Fruit fly (Drosophila melanogaster) whole organism, prepupa: Measurements from ENCODE around the gene CG17249.

ENCODE experiments used
- CG10631 ChIP-seq: fragments of 200-800 bp; sonication (Bioruptor generic); optimal IDR thresholded peaks from 2 replicates; lab custom pipeline; 2016; ENCODE audit warnings: missing biosample characterization, missing genetic modification characterization
- CG10669 ChIP-seq: fragments of 200-800 bp; sonication (Bioruptor generic); optimal IDR thresholded peaks from 3 replicates; lab custom pipeline; 2018; ENCODE audit warnings: missing biosample characterization, mild to moderate bottlenecking, missing genetic modification characterization, moderate library complexity
- CG11294 ChIP-seq: fragments of 200-800 bp; sonication (Bioruptor generic); IDR thresholded peaks from 2 replicates; pipeline ENCODE4 v1.3.6; 2022; ENCODE audit warnings: missing biosample characterization, missing genetic modification characterization
- CG11902 ChIP-seq: fragments of 200-800 bp; sonication (Bioruptor generic); optimal IDR thresholded peaks from 3 replicates; lab custom pipeline; 2016; ENCODE audit warnings: missing biosample characterization, missing genetic modification characterization
- CG15336 ChIP-seq: fragments of 200-800 bp; sonication (Bioruptor generic); IDR thresholded peaks from 2 replicates; pipeline ENCODE4 v1.3.6; 2022; ENCODE audit warnings: missing biosample characterization, missing genetic modification characterization
- CG1621 ChIP-seq: fragments of 200-800 bp; sonication (Bioruptor generic); optimal IDR thresholded peaks from 3 replicates; lab custom pipeline; 2018; ENCODE audit warnings: missing biosample characterization, mild to moderate bottlenecking, missing genetic modification characterization
- CG3032 ChIP-seq: fragments of 200-800 bp; optimal IDR thresholded peaks from 2 replicates; lab custom pipeline; 2019; ENCODE audit warnings: missing biosample characterization, mild to moderate bottlenecking, missing genetic modification characterization, moderate library complexity
- CG31627 ChIP-seq: fragments of 200-800 bp; sonication (Bioruptor generic); optimal IDR thresholded peaks from 3 replicates; lab custom pipeline; 2016; ENCODE audit warnings: missing biosample characterization, missing genetic modification characterization
- CG32006 ChIP-seq: fragments of 200-800 bp; sonication (Bioruptor generic); optimal IDR thresholded peaks from 3 replicates; lab custom pipeline; 2017; ENCODE audit warnings: missing biosample characterization, mild to moderate bottlenecking, missing genetic modification characterization
- CG34406 ChIP-seq: fragments of 200-800 bp; sonication (Bioruptor generic); optimal IDR thresholded peaks from 3 replicates; lab custom pipeline; 2016; ENCODE audit warnings: missing biosample characterization, missing genetic modification characterization
- CG3919 ChIP-seq: fragments of 200-800 bp; sonication (Bioruptor generic); optimal IDR thresholded peaks from 3 replicates; lab custom pipeline; 2016; ENCODE audit warnings: missing biosample characterization, missing genetic modification characterization
- CG4318 ChIP-seq: fragments of 200-800 bp; sonication (Bioruptor generic); optimal IDR thresholded peaks from 3 replicates; lab custom pipeline; 2017; ENCODE audit warnings: missing biosample characterization, mild to moderate bottlenecking, missing genetic modification characterization
- CG6163 ChIP-seq: fragments of 200-800 bp; sonication (Bioruptor generic); IDR thresholded peaks from 3 replicates; pipeline ENCODE4 v1.3.6; 2022; ENCODE audit warnings: missing biosample characterization, missing genetic modification characterization
- CG6276 ChIP-seq: fragments of 200-800 bp; sonication (Bioruptor generic); optimal IDR thresholded peaks from 2 replicates; lab custom pipeline; 2017; ENCODE audit warnings: missing biosample characterization, mild to moderate bottlenecking, missing genetic modification characterization
- CG6808 ChIP-seq: fragments of 200-800 bp; sonication (Bioruptor generic); optimal IDR thresholded peaks from 3 replicates; lab custom pipeline; 2017; ENCODE audit warnings: missing biosample characterization, missing genetic modification characterization, mild to moderate bottlenecking, moderate library complexity, missing genetic modification reagents
- CG7368 ChIP-seq: fragments of 200-800 bp; sonication (Bioruptor generic); optimal IDR thresholded peaks from 3 replicates; lab custom pipeline; 2016; ENCODE audit warnings: missing biosample characterization, missing genetic modification characterization
- CG8119 ChIP-seq: fragments of 200-800 bp; sonication (Bioruptor generic); IDR thresholded peaks from 3 replicates; pipeline ENCODE4 v1.3.6; 2022; ENCODE audit warnings: missing biosample characterization, missing genetic modification characterization
- Eip75B ChIP-seq: fragments of 200-800 bp; sonication (Bioruptor generic); optimal IDR thresholded peaks from 3 replicates; lab custom pipeline; 2016; ENCODE audit warnings: missing biosample characterization, missing genetic modification characterization
- Eip78C ChIP-seq: fragments of 200-800 bp; sonication (Bioruptor generic); peaks from one replicate; lab custom pipeline; 2016; ENCODE audit warnings: missing biosample characterization, missing genetic modification characterization
- Eip93F ChIP-seq: fragments of 200-800 bp; sonication (Bioruptor generic); optimal IDR thresholded peaks from 2 replicates; lab custom pipeline; 2016; ENCODE audit warnings: missing biosample characterization, mild to moderate bottlenecking, missing genetic modification characterization
- Ets96B ChIP-seq: fragments of 200-800 bp; optimal IDR thresholded peaks from 2 replicates; lab custom pipeline; 2019; ENCODE audit warnings: missing biosample characterization, mild to moderate bottlenecking, missing genetic modification characterization, moderate library complexity
- Gug ChIP-seq: fragments of 200-800 bp; sonication (Bioruptor generic); IDR thresholded peaks from 2 replicates; pipeline ENCODE4 v1.3.6; 2022; ENCODE audit warnings: missing biosample characterization, missing genetic modification characterization
- Hr38 ChIP-seq: sonication (Bioruptor generic); optimal IDR thresholded peaks from 2 replicates; lab custom pipeline; 2016; ENCODE audit warnings: missing biosample characterization, missing genetic modification characterization
- Hr39 ChIP-seq: fragments of 200-800 bp; sonication (Bioruptor generic); optimal IDR thresholded peaks from 2 replicates; lab custom pipeline; 2016; ENCODE audit warnings: missing biosample characterization, missing genetic modification characterization
- Hr4 ChIP-seq: fragments of 200-800 bp; sonication (Bioruptor generic); optimal IDR thresholded peaks from 3 replicates; lab custom pipeline; 2016; ENCODE audit warnings: missing biosample characterization, missing genetic modification characterization
- Lpt ChIP-seq: fragments of 200-800 bp; sonication (Bioruptor generic); optimal IDR thresholded peaks from 3 replicates; lab custom pipeline; 2016; ENCODE audit warnings: missing biosample characterization, missing genetic modification characterization
- Met ChIP-seq: fragments of 200-800 bp; sonication (Bioruptor generic); optimal IDR thresholded peaks from 3 replicates; lab custom pipeline; 2016; ENCODE audit warnings: missing biosample characterization, missing genetic modification characterization
- OdsH ChIP-seq: fragments of 200-800 bp; sonication (Bioruptor generic); optimal IDR thresholded peaks from 3 replicates; lab custom pipeline; 2016; ENCODE audit warnings: missing biosample characterization, missing genetic modification characterization
- Smox ChIP-seq: fragments of 200-800 bp; sonication (Bioruptor generic); optimal IDR thresholded peaks from 3 replicates; lab custom pipeline; 2016; ENCODE audit warnings: missing biosample characterization, missing genetic modification characterization
- Sox102F ChIP-seq: fragments of 200-800 bp; sonication (Bioruptor generic); optimal IDR thresholded peaks from 2 replicates; lab custom pipeline; 2016; ENCODE audit warnings: missing biosample characterization, mild to moderate bottlenecking, missing genetic modification characterization
- Sox15 ChIP-seq: fragments of 200-800 bp; sonication (Bioruptor generic); optimal IDR thresholded peaks from 3 replicates; lab custom pipeline; 2016; ENCODE audit warnings: missing biosample characterization, missing genetic modification characterization
- achi ChIP-seq: fragments of 200-800 bp; sonication (Bioruptor generic); optimal IDR thresholded peaks from 3 replicates; lab custom pipeline; 2016; ENCODE audit warnings: missing biosample characterization, missing genetic modification characterization
- acj6 ChIP-seq: fragments of 200-800 bp; sonication (Bioruptor generic); optimal IDR thresholded peaks from 3 replicates; lab custom pipeline; 2016; ENCODE audit warnings: missing biosample characterization, missing genetic modification characterization
- cyc ChIP-seq: fragments of 200-800 bp; sonication (Bioruptor generic); optimal IDR thresholded peaks from 3 replicates; lab custom pipeline; 2016; ENCODE audit warnings: missing biosample characterization, missing genetic modification characterization
- dac ChIP-seq: fragments of 200-800 bp; sonication (Bioruptor generic); optimal IDR thresholded peaks from 2 replicates; lab custom pipeline; 2017; ENCODE audit warnings: missing biosample characterization, mild to moderate bottlenecking, missing genetic modification characterization
- dsx ChIP-seq: fragments of 200-800 bp; optimal IDR thresholded peaks from 3 replicates; lab custom pipeline; 2019; ENCODE audit warnings: missing biosample characterization, mild to moderate bottlenecking, missing genetic modification characterization, moderate library complexity; ENCODE audit not compliant: poor library complexity, severe bottlenecking
- eg ChIP-seq: fragments of 200-800 bp; sonication (Bioruptor generic); IDR thresholded peaks from 3 replicates; pipeline ENCODE4 v1.3.6; 2022; ENCODE audit warnings: missing biosample characterization, missing genetic modification characterization
- esn ChIP-seq: fragments of 200-800 bp; sonication (Bioruptor generic); optimal IDR thresholded peaks from 2 replicates; lab custom pipeline; 2016; ENCODE audit warnings: missing biosample characterization, mild to moderate bottlenecking, missing genetic modification characterization, moderate library complexity
- fd59A ChIP-seq: fragments of 200-800 bp; sonication (Bioruptor generic); optimal IDR thresholded peaks from 2 replicates; lab custom pipeline; 2017; ENCODE audit warnings: missing biosample characterization, mild to moderate bottlenecking, missing genetic modification characterization, missing genetic modification reagents
- fd85E ChIP-seq: fragments of 200-800 bp; sonication (Bioruptor generic); optimal IDR thresholded peaks from 3 replicates; lab custom pipeline; 2016; ENCODE audit warnings: missing biosample characterization, missing genetic modification characterization
- fkh ChIP-seq: fragments of 200-800 bp; sonication (Bioruptor generic); optimal IDR thresholded peaks from 3 replicates; lab custom pipeline; 2017; ENCODE audit warnings: missing biosample characterization, mild to moderate bottlenecking, missing genetic modification characterization, moderate library complexity
- pdm3 ChIP-seq: fragments of 200-800 bp; sonication (Bioruptor generic); optimal IDR thresholded peaks from 3 replicates; lab custom pipeline; 2016; ENCODE audit warnings: missing biosample characterization, missing genetic modification characterization
- salr ChIP-seq, 2 experiments: fragments of 200-800 bp; sonication (Bioruptor generic); optimal IDR thresholded peaks; 3 replicates each; lab custom pipeline; 2016 to 2018; ENCODE audit warnings: missing biosample characterization in 2 of 2, missing genetic modification characterization in 2 of 2, mild to moderate bottlenecking in 1 of 2
- spab ChIP-seq: fragments of 200-800 bp; sonication (Bioruptor generic); optimal IDR thresholded peaks from 2 replicates; lab custom pipeline; 2017; ENCODE audit warnings: missing biosample characterization, mild to moderate bottlenecking, missing genetic modification characterization, missing genetic modification reagents
- svp ChIP-seq: fragments of 200-800 bp; sonication (Bioruptor generic); peaks from one replicate; lab custom pipeline; 2016; ENCODE audit warnings: missing biosample characterization, missing genetic modification characterization
- topi ChIP-seq: fragments of 200-800 bp; sonication (Bioruptor generic); optimal IDR thresholded peaks from 3 replicates; lab custom pipeline; 2016; ENCODE audit warnings: missing biosample characterization, missing genetic modification characterization

CG17249 gene

dm6 chr3L:1690727-1691413, 43.6 kb upstream of the CG17249 start (continued):
- TF ChIP-seq Hr39 (peak; percentile 66), CG31627 (GFP tag; lab: Kevin White, UChicago) (peak; percentile 61), CG34406 (GFP tag; lab: Kevin White, UChicago) (peak; percentile 51), CG10669 (peak; percentile 81), CG32006 (peak; percentile 81), dsx (GFP tag; lab: Kevin White, UChicago) (peak; percentile 75), CG15336 (GFP tag; lab: Robert Waterston, UW) (peak; percentile 75), CG7368 (GFP tag; lab: Kevin White, UChicago) (peak; percentile 72), Hr38 (no peak), Eip93F (GFP tag; lab: Kevin White, UChicago) (no peak), Sox102F (peak; percentile 27), dac (GFP tag; lab: Kevin White, UChicago) (peak; percentile 18), CG11294 (GFP tag; lab: Robert Waterston, UW) (peak; percentile 45; the same call in 1 of the 2 replicates), Smox (GFP tag; lab: Kevin White, UChicago) (peak; percentile 44), CG8119 (GFP tag; lab: Robert Waterston, UW) (peak; percentile 75), CG10631 (GFP tag; lab: Kevin White, UChicago) (peak; percentile 77), acj6 (GFP tag; lab: Kevin White, UChicago) (peak; percentile 78)

- TF ChIP-seq spab (GFP tag; lab: Kevin White, UChicago) (no peak), dsx (GFP tag; lab: Kevin White, UChicago) (no peak), CG3032 (tag; lab: Kevin White, UChicago) (no peak), esn (GFP tag; lab: Kevin White, UChicago) (no peak), CG8119 (GFP tag; lab: Robert Waterston, UW) (no peak), fd85E (GFP tag; lab: Kevin White, UChicago) (no peak), CG6163 (peak; percentile 44; the same call in 2 of the 3 replicates), Met (GFP tag; lab: Kevin White, UChicago) (no peak), CG1621 (peak; percentile 46), svp (GFP tag; lab: Kevin White, UChicago) (peak; percentile 20), CG11902 (GFP tag; lab: Kevin White, UChicago) (no peak), eg (GFP tag; lab: Robert Waterston, UW) (peak; percentile 34; the same call in 1 of the 3 replicates), CG3919 (GFP tag; lab: Kevin White, UChicago) (no peak), Eip78C (GFP tag; lab: Kevin White, UChicago) (peak; percentile 49), Eip75B (peak; percentile 11), Hr39 (no peak), Gug (no peak)
Measured at dm6 chr3L:1688569-1688968, 41.3 kb upstream of the CG17249 start.

- TF ChIP-seq Lpt (GFP tag; lab: Kevin White, UChicago): peak; percentile 10
- peak; percentile 39 for TF ChIP-seq CG4318
- TF ChIP-seq Hr4 (GFP tag; lab: Kevin White, UChicago): peak; percentile 64
- TF ChIP-seq Ets96B (tag; lab: Kevin White, UChicago): peak; percentile 17
- TF ChIP-seq fd59A (GFP tag; lab: Kevin White, UChicago): no peak
- TF ChIP-seq CG32006: peak; percentile 81
- TF ChIP-seq Sox15 (GFP tag; lab: Kevin White, UChicago): no peak
- peak; percentile 23 for TF ChIP-seq acj6 (GFP tag; lab: Kevin White, UChicago)
- TF ChIP-seq pdm3 (GFP tag; lab: Kevin White, UChicago): no peak
- TF ChIP-seq CG6808: peak; percentile 15
- peak; percentile 58 for TF ChIP-seq CG8119 (GFP tag; lab: Robert Waterston, UW)
- no peak for TF ChIP-seq cyc (GFP tag; lab: Kevin White, UChicago)
- no peak for TF ChIP-seq topi
- peak in 1 of 2 experiments; percentile 19 for TF ChIP-seq salr (GFP tag; optimal IDR thresholded peaks at IDR 0.05; lab: Kevin White, UChicago)
- no peak for TF ChIP-seq Eip93F (GFP tag; lab: Kevin White, UChicago)
- TF ChIP-seq Eip78C (GFP tag; lab: Kevin White, UChicago): peak; percentile 72
- no peak for TF ChIP-seq achi (GFP tag; lab: Kevin White, UChicago)
- peak; percentile 61 for TF ChIP-seq CG15336 (GFP tag; lab: Robert Waterston, UW)
- peak; percentile 55 for TF ChIP-seq CG6276
- no peak for TF ChIP-seq svp (GFP tag; lab: Kevin White, UChicago)
- peak; percentile 14 for TF ChIP-seq CG10631 (GFP tag; lab: Kevin White, UChicago)
- TF ChIP-seq OdsH (GFP tag; lab: Kevin White, UChicago): peak; percentile 8
- TF ChIP-seq fkh (GFP tag; lab: Kevin White, UChicago): no peak
- no peak for TF ChIP-seq fd85E (GFP tag; lab: Kevin White, UChicago)
- no peak for TF ChIP-seq eg (GFP tag; lab: Robert Waterston, UW)
Measured at dm6 chr3L:1688161-1688560, 40.9 kb upstream of the CG17249 start.
